Worm (Caenorhabditis elegans): ENCODE results near the gene nhr-258.

DNA sequence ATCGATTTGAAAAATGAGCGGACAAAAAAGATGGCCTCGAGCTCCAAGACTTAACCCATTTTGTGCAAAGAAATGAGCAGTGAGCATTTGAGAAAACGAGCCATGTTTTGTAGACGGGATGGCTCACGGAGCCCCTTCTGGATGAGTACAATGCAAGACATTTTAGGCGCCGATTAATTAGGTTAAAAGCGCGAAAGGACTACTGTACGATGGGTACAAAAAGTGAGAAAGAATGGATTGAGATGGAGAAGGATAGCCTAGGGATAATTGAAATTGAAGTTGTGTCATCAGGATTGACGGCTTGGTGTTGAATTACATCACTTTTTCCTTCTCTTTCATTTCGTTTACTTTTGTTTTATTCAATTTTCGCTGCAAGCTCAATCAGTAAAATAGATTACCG is 36.0 kb downstream of the nhr-258 start:
- TF ChIP-seq nhr-11 (tag; optimal IDR thresholded peaks at IDR 0.05), result no peak
- TF ChIP-seq blmp-1 (tag; optimal IDR thresholded peaks at IDR 0.05; ENCODE audit: insufficient read depth), result no peak
- no peak for TF ChIP-seq lin-13 (GFP tag; optimal IDR thresholded peaks at IDR 0.05)
- TF ChIP-seq lsy-2 (tag; optimal IDR thresholded peaks at IDR 0.05), result no peak
- TF ChIP-seq Y55F3AM.14 (GFP tag; optimal IDR thresholded peaks at IDR 0.05), result no peak
- TF ChIP-seq dmd-4 (tag; optimal IDR thresholded peaks at IDR 0.05), result no peak
- no peak for TF ChIP-seq unc-62 (GFP tag; optimal IDR thresholded peaks at IDR 0.05)
- no peak for TF ChIP-seq elt-1 (tag; optimal IDR thresholded peaks at IDR 0.05)
- no peak for TF ChIP-seq ceh-82 (tag; optimal IDR thresholded peaks at IDR 0.05)
- no peak for TF ChIP-seq nhr-12 (tag; optimal IDR thresholded peaks at IDR 0.05)
- no peak for TF ChIP-seq skn-1 (tag; optimal IDR thresholded peaks at IDR 0.05)
- TF ChIP-seq ztf-11 (tag; optimal IDR thresholded peaks at IDR 0.05), result no peak
- no peak for TF ChIP-seq sma-3 (GFP tag; optimal IDR thresholded peaks at IDR 0.05)
- no peak for TF ChIP-seq nhr-237 (tag; optimal IDR thresholded peaks at IDR 0.05)

Measured in whole organism, L2 larva.